Worm (Caenorhabditis elegans) whole organism, mixed stage, embryonic: ENCODE measurements around the gene T09D3.8.

Experiments
- ces-1 ChIP-seq: fragments of 150-350 bp; optimal IDR thresholded peaks from 2 replicates; lab custom pipeline; 2014; ENCODE audit warnings: missing biosample characterization, missing genetic modification reagents, missing genetic modification characterization
- pha-4 ChIP-seq: fragments of 150-350 bp; optimal IDR thresholded peaks from 2 replicates; lab custom pipeline; 2018; ENCODE audit warnings: missing biosample characterization, missing genetic modification reagents, missing genetic modification characterization
- sem-2 ChIP-seq: fragments of 200-800 bp; sonication (Bioruptor generic); optimal IDR thresholded peaks from 2 replicates; lab custom pipeline; 2018; ENCODE audit warnings: mild to moderate bottlenecking, missing genetic modification characterization, missing compliant biosample characterization
- snpc-4 ChIP-seq: fragments of 150-350 bp; optimal IDR thresholded peaks from 2 replicates; lab custom pipeline; 2014; ENCODE audit warnings: missing biosample characterization, missing genetic modification characterization
- unc-62 ChIP-seq: fragments of 150-350 bp; optimal IDR thresholded peaks from 2 replicates; lab custom pipeline; 2014; ENCODE audit warnings: missing biosample characterization, missing genetic modification reagents, missing genetic modification characterization
- ztf-11 ChIP-seq: fragments of 150-350 bp; optimal IDR thresholded peaks from 2 replicates; lab custom pipeline; 2014; ENCODE audit warnings: missing biosample characterization, missing genetic modification characterization

DNA sequence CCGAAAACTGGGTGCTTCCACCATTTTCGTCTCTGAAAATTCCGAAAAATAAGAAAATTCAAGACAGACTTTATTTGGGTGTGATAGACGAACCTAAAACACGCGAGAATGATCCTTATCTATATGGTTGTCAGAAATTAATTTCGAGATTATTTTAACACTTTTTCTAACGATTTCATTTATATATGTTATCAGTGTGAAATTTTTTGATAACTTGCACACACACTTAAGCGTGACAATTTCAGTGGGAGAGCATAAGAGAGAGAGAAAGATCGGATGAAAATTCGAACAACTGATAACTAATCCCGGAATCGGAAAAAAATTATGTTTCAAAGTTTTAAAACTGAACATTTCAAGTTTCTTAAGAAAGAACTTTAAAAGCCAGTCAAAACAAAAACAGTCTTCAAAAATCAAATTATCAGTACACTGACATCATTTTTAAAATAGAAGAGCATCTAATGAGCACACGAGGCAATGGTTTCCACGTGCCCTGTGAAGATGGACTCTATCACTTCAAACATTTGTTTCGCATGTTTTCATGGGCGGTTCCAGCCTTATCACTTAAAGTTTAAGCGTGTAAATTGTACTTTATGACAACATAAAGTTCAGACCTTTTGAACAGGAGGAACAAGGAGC, 28.1 kb downstream of the T09D3.8 start, which contains the start of gene C35A11.4:
- TF ChIP-seq unc-62 (GFP tag; lab: Kevin White, UChicago) (no peak), ces-1 (GFP tag; lab: Kevin White, UChicago) (no peak), ztf-11 (tag; lab: Kevin White, UChicago) (no peak), snpc-4 (tag; lab: Kevin White, UChicago) (no peak), pha-4 (tag; lab: Kevin White, UChicago) (no peak), sem-2 (GFP tag; lab: Kevin White, UChicago) (no peak)
